Fruit fly (Drosophila melanogaster) whole organism, prepupa: ENCODE results near the gene CG11695.

Source experiments
- Blimp-1 ChIP-seq: fragments of 200-800 bp; sonication (Bioruptor generic); optimal IDR thresholded peaks from 3 replicates; lab custom pipeline; 2017; ENCODE audit warnings: missing biosample characterization, missing genetic modification characterization, mild to moderate bottlenecking, moderate library complexity, missing genetic modification reagents
- CG10669 ChIP-seq: fragments of 200-800 bp; sonication (Bioruptor generic); optimal IDR thresholded peaks from 3 replicates; lab custom pipeline; 2018; ENCODE audit warnings: missing biosample characterization, mild to moderate bottlenecking, missing genetic modification characterization, moderate library complexity
- CG11902 ChIP-seq: fragments of 200-800 bp; sonication (Bioruptor generic); optimal IDR thresholded peaks from 3 replicates; lab custom pipeline; 2016; ENCODE audit warnings: missing biosample characterization, missing genetic modification characterization
- CG15336 ChIP-seq: fragments of 200-800 bp; sonication (Bioruptor generic); IDR thresholded peaks from 2 replicates; pipeline ENCODE4 v1.3.6; 2022; ENCODE audit warnings: missing biosample characterization, missing genetic modification characterization
- CG1621 ChIP-seq: fragments of 200-800 bp; sonication (Bioruptor generic); optimal IDR thresholded peaks from 3 replicates; lab custom pipeline; 2018; ENCODE audit warnings: missing biosample characterization, mild to moderate bottlenecking, missing genetic modification characterization
- CG16779 ChIP-seq: fragments of 200-800 bp; sonication (Bioruptor generic); optimal IDR thresholded peaks from 3 replicates; lab custom pipeline; 2017; ENCODE audit warnings: missing biosample characterization, mild to moderate bottlenecking, missing genetic modification characterization
- CG3032 ChIP-seq: fragments of 200-800 bp; optimal IDR thresholded peaks from 2 replicates; lab custom pipeline; 2019; ENCODE audit warnings: missing biosample characterization, mild to moderate bottlenecking, missing genetic modification characterization, moderate library complexity
- CG32006 ChIP-seq: fragments of 200-800 bp; sonication (Bioruptor generic); optimal IDR thresholded peaks from 3 replicates; lab custom pipeline; 2017; ENCODE audit warnings: missing biosample characterization, mild to moderate bottlenecking, missing genetic modification characterization
- CG34406 ChIP-seq: fragments of 200-800 bp; sonication (Bioruptor generic); optimal IDR thresholded peaks from 3 replicates; lab custom pipeline; 2016; ENCODE audit warnings: missing biosample characterization, missing genetic modification characterization
- CG3919 ChIP-seq: fragments of 200-800 bp; sonication (Bioruptor generic); optimal IDR thresholded peaks from 3 replicates; lab custom pipeline; 2016; ENCODE audit warnings: missing biosample characterization, missing genetic modification characterization
- CG4318 ChIP-seq: fragments of 200-800 bp; sonication (Bioruptor generic); optimal IDR thresholded peaks from 3 replicates; lab custom pipeline; 2017; ENCODE audit warnings: missing biosample characterization, mild to moderate bottlenecking, missing genetic modification characterization
- CG6276 ChIP-seq: fragments of 200-800 bp; sonication (Bioruptor generic); optimal IDR thresholded peaks from 2 replicates; lab custom pipeline; 2017; ENCODE audit warnings: missing biosample characterization, mild to moderate bottlenecking, missing genetic modification characterization
- CG6792 ChIP-seq: fragments of 200-800 bp; sonication (Bioruptor generic); optimal IDR thresholded peaks from 3 replicates; lab custom pipeline; 2016; ENCODE audit warnings: missing biosample characterization, missing genetic modification characterization
- CG6808 ChIP-seq: fragments of 200-800 bp; sonication (Bioruptor generic); optimal IDR thresholded peaks from 3 replicates; lab custom pipeline; 2017; ENCODE audit warnings: missing biosample characterization, missing genetic modification characterization, mild to moderate bottlenecking, moderate library complexity, missing genetic modification reagents
- CG7368 ChIP-seq: fragments of 200-800 bp; sonication (Bioruptor generic); optimal IDR thresholded peaks from 3 replicates; lab custom pipeline; 2016; ENCODE audit warnings: missing biosample characterization, missing genetic modification characterization
- CG8119 ChIP-seq: fragments of 200-800 bp; sonication (Bioruptor generic); IDR thresholded peaks from 3 replicates; pipeline ENCODE4 v1.3.6; 2022; ENCODE audit warnings: missing biosample characterization, missing genetic modification characterization
- CG8319 ChIP-seq: fragments of 200-800 bp; sonication (Bioruptor generic); optimal IDR thresholded peaks from 3 replicates; lab custom pipeline; 2016; ENCODE audit warnings: missing biosample characterization, missing genetic modification characterization
- CG8632 ChIP-seq: fragments of 200-800 bp; sonication (Bioruptor generic); optimal IDR thresholded peaks from 3 replicates; lab custom pipeline; 2016; ENCODE audit warnings: missing biosample characterization, missing genetic modification characterization
- CG9139 ChIP-seq: fragments of 200-800 bp; sonication (Bioruptor generic); optimal IDR thresholded peaks from 3 replicates; lab custom pipeline; 2017; ENCODE audit warnings: missing biosample characterization, mild to moderate bottlenecking, missing genetic modification characterization
- Eip75B ChIP-seq: fragments of 200-800 bp; sonication (Bioruptor generic); optimal IDR thresholded peaks from 3 replicates; lab custom pipeline; 2016; ENCODE audit warnings: missing biosample characterization, missing genetic modification characterization
- Eip78C ChIP-seq: fragments of 200-800 bp; sonication (Bioruptor generic); peaks from one replicate; lab custom pipeline; 2016; ENCODE audit warnings: missing biosample characterization, missing genetic modification characterization
- Eip93F ChIP-seq: fragments of 200-800 bp; sonication (Bioruptor generic); optimal IDR thresholded peaks from 2 replicates; lab custom pipeline; 2016; ENCODE audit warnings: missing biosample characterization, mild to moderate bottlenecking, missing genetic modification characterization
- Ets96B ChIP-seq: fragments of 200-800 bp; optimal IDR thresholded peaks from 2 replicates; lab custom pipeline; 2019; ENCODE audit warnings: missing biosample characterization, mild to moderate bottlenecking, missing genetic modification characterization, moderate library complexity
- Gug ChIP-seq: fragments of 200-800 bp; sonication (Bioruptor generic); IDR thresholded peaks from 2 replicates; pipeline ENCODE4 v1.3.6; 2022; ENCODE audit warnings: missing biosample characterization, missing genetic modification characterization
- Hr38 ChIP-seq: sonication (Bioruptor generic); optimal IDR thresholded peaks from 2 replicates; lab custom pipeline; 2016; ENCODE audit warnings: missing biosample characterization, missing genetic modification characterization
- Hr39 ChIP-seq: fragments of 200-800 bp; sonication (Bioruptor generic); optimal IDR thresholded peaks from 2 replicates; lab custom pipeline; 2016; ENCODE audit warnings: missing biosample characterization, missing genetic modification characterization
- Hr4 ChIP-seq: fragments of 200-800 bp; sonication (Bioruptor generic); optimal IDR thresholded peaks from 3 replicates; lab custom pipeline; 2016; ENCODE audit warnings: missing biosample characterization, missing genetic modification characterization
- Smox ChIP-seq: fragments of 200-800 bp; sonication (Bioruptor generic); optimal IDR thresholded peaks from 3 replicates; lab custom pipeline; 2016; ENCODE audit warnings: missing biosample characterization, missing genetic modification characterization
- Sox14 ChIP-seq: fragments of 200-800 bp; sonication (Bioruptor generic); optimal IDR thresholded peaks from 3 replicates; lab custom pipeline; 2016; ENCODE audit warnings: missing biosample characterization, missing genetic modification characterization
- Sox15 ChIP-seq: fragments of 200-800 bp; sonication (Bioruptor generic); optimal IDR thresholded peaks from 3 replicates; lab custom pipeline; 2016; ENCODE audit warnings: missing biosample characterization, missing genetic modification characterization
- achi ChIP-seq: fragments of 200-800 bp; sonication (Bioruptor generic); optimal IDR thresholded peaks from 3 replicates; lab custom pipeline; 2016; ENCODE audit warnings: missing biosample characterization, missing genetic modification characterization
- acj6 ChIP-seq: fragments of 200-800 bp; sonication (Bioruptor generic); optimal IDR thresholded peaks from 3 replicates; lab custom pipeline; 2016; ENCODE audit warnings: missing biosample characterization, missing genetic modification characterization
- cyc ChIP-seq: fragments of 200-800 bp; sonication (Bioruptor generic); optimal IDR thresholded peaks from 3 replicates; lab custom pipeline; 2016; ENCODE audit warnings: missing biosample characterization, missing genetic modification characterization
- dsx ChIP-seq: fragments of 200-800 bp; optimal IDR thresholded peaks from 3 replicates; lab custom pipeline; 2019; ENCODE audit warnings: missing biosample characterization, mild to moderate bottlenecking, missing genetic modification characterization, moderate library complexity; ENCODE audit not compliant: poor library complexity, severe bottlenecking
- esn ChIP-seq: fragments of 200-800 bp; sonication (Bioruptor generic); optimal IDR thresholded peaks from 2 replicates; lab custom pipeline; 2016; ENCODE audit warnings: missing biosample characterization, mild to moderate bottlenecking, missing genetic modification characterization, moderate library complexity
- fd59A ChIP-seq: fragments of 200-800 bp; sonication (Bioruptor generic); optimal IDR thresholded peaks from 2 replicates; lab custom pipeline; 2017; ENCODE audit warnings: missing biosample characterization, mild to moderate bottlenecking, missing genetic modification characterization, missing genetic modification reagents
- fd85E ChIP-seq: fragments of 200-800 bp; sonication (Bioruptor generic); optimal IDR thresholded peaks from 3 replicates; lab custom pipeline; 2016; ENCODE audit warnings: missing biosample characterization, missing genetic modification characterization
- lz ChIP-seq: fragments of 200-800 bp; sonication (Bioruptor generic); optimal IDR thresholded peaks from 3 replicates; lab custom pipeline; 2016; ENCODE audit warnings: missing biosample characterization, missing genetic modification characterization
- net ChIP-seq: fragments of 200-800 bp; sonication (Bioruptor generic); optimal IDR thresholded peaks from 3 replicates; lab custom pipeline; 2016; ENCODE audit warnings: missing biosample characterization, missing genetic modification characterization
- salr ChIP-seq, 2 experiments: fragments of 200-800 bp; sonication (Bioruptor generic); optimal IDR thresholded peaks; 3 replicates each; lab custom pipeline; 2016 to 2018; ENCODE audit warnings: missing biosample characterization in 2 of 2, missing genetic modification characterization in 2 of 2, mild to moderate bottlenecking in 1 of 2
- spab ChIP-seq: fragments of 200-800 bp; sonication (Bioruptor generic); optimal IDR thresholded peaks from 2 replicates; lab custom pipeline; 2017; ENCODE audit warnings: missing biosample characterization, mild to moderate bottlenecking, missing genetic modification characterization, missing genetic modification reagents
- ss ChIP-seq, 2 experiments: fragments of 200-800 bp; sonication (Bioruptor generic); optimal IDR thresholded peaks; 2 replicates in 1 of 2; 3 replicates in 1 of 2; lab custom pipeline; 2017 to 2018; ENCODE audit warnings: mild to moderate bottlenecking in 2 of 2, missing biosample characterization in 2 of 2, missing genetic modification characterization in 2 of 2, moderate library complexity in 1 of 2
- svp ChIP-seq: fragments of 200-800 bp; sonication (Bioruptor generic); peaks from one replicate; lab custom pipeline; 2016; ENCODE audit warnings: missing biosample characterization, missing genetic modification characterization
- topi ChIP-seq: fragments of 200-800 bp; sonication (Bioruptor generic); optimal IDR thresholded peaks from 3 replicates; lab custom pipeline; 2016; ENCODE audit warnings: missing biosample characterization, missing genetic modification characterization
- vri ChIP-seq: fragments of 200-800 bp; sonication (Bioruptor generic); optimal IDR thresholded peaks from 3 replicates; lab custom pipeline; 2016; ENCODE audit warnings: missing biosample characterization, mild to moderate bottlenecking, missing genetic modification characterization

The CG11695 gene

DNA sequence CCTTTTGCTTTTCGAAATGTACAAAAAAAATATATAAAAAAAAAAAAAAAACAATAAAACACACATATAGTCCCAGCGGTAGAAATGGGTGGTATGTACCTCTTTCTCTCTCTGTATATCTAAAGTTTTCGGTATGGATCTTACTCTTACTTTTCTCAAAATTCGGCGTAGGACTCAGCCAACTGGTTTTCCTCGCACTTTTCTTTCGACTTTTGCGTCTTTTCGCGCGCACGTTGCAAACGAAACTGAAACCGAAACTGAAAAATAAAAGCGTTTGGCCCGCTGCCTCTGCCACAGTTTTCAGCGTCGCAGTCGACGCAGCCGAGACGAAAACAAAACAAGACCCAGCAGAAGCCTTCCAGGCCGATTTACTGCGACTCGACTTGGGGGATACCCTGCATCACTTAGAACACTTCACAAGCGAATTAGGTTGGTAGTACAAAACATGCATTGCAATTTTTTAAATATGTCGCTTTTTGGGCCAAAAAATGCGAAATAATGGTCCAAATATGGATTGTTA, 18.2 kb upstream of the CG11695 start, which contains the start of gene CG1572 (continued):
- TF ChIP-seq Eip93F (GFP tag; lab: Kevin White, UChicago) (peak; percentile 16), spab (GFP tag; lab: Kevin White, UChicago) (no peak), vri (GFP tag; lab: Kevin White, UChicago) (peak; percentile 69), svp (GFP tag; lab: Kevin White, UChicago) (peak; percentile 67), Blimp-1 (GFP tag; lab: Kevin White, UChicago) (peak; percentile 95), CG1621 (no peak), fd59A (GFP tag; lab: Kevin White, UChicago) (no peak), Gug (GFP tag; lab: Robert Waterston, UW) (no peak)

DNA sequence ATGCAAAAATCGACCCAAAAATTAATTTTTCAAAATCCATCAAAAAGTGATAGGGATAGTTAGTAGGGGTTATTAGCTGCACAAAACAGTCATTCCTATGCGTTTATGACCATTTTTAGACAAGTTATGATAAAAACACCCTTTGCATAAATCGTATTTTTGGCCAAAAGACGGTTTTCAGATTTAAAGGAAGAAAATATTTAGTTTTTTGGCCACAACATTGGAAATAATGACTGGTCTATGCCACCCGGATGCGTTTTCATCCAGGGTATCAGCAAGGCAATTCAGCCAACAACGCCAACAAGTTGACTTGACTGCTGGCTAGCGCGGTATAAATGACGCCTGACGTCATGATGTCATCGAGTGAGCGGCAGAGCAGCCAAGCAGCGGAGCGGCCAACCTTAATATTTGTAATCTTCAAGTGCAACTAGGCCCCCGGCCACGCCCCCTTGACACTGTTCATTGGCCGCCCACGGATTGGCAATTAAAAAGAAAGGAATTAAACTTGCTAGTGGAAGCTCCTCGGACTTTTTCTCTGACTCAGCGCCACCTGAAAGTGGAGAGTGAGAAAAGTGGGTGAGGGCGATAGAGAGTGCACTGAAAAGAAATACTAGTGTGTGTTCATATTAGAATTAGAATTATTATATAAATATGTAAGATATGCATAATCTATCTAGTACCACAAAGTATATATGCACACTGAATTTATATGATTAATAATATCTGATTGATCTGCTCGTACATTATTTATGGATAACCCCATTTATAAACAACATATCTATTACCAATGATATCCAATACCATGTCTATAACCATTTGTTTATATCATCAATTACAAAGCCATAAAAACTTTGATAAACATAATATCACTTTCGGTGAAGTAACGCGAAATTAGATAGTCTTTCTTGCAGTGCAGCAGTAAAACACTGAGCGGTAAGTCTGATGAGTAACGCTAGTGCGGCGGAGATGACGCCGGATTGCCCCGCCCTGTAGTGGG, 16.7 kb upstream of the CG11695 start:
- peak; percentile 50 for TF ChIP-seq fd85E
- peak; percentile 86 for TF ChIP-seq Hr4 (GFP tag; lab: Kevin White, UChicago)
- TF ChIP-seq salr (GFP tag; optimal IDR thresholded peaks at IDR 0.05; lab: Kevin White, UChicago), result peak; percentile 2 to 91
- TF ChIP-seq cyc (GFP tag; lab: Kevin White, UChicago), result peak; percentile 63
- TF ChIP-seq Blimp-1 (GFP tag; lab: Kevin White, UChicago), result peak; percentile 65
- TF ChIP-seq CG6792 (GFP tag; lab: Kevin White, UChicago), result peak; percentile 81
- TF ChIP-seq Eip75B (GFP tag; lab: Kevin White, UChicago), result peak; percentile 64
- TF ChIP-seq fd59A (GFP tag; lab: Kevin White, UChicago), result peak; percentile 76
- TF ChIP-seq CG4318 (GFP tag; lab: Kevin White, UChicago), result peak; percentile 85
- peak; percentile 86 for TF ChIP-seq CG3032 (tag; lab: Kevin White, UChicago)
- TF ChIP-seq CG1621, result peak; percentile 63
- peak; percentile 61 for TF ChIP-seq Smox (GFP tag; lab: Kevin White, UChicago)
- peak; percentile 86 for TF ChIP-seq CG15336 (GFP tag; lab: Robert Waterston, UW)
- peak; percentile 60 for TF ChIP-seq CG11902
- peak; percentile 74 for TF ChIP-seq CG7368 (GFP tag; lab: Kevin White, UChicago)
- peak; percentile 51 for TF ChIP-seq Hr39 (GFP tag; lab: Kevin White, UChicago)
- TF ChIP-seq CG9139, result peak; percentile 70
- peak; percentile 85 for TF ChIP-seq CG6808 (GFP tag; lab: Kevin White, UChicago)
- TF ChIP-seq CG6276 (GFP tag; lab: Kevin White, UChicago), result peak; percentile 87
- peak; percentile 95 for TF ChIP-seq CG32006 (GFP tag; lab: Kevin White, UChicago)
- peak; percentile 73 for TF ChIP-seq Sox15 (GFP tag; lab: Kevin White, UChicago)
- peak; percentile 64 for TF ChIP-seq lz (GFP tag; lab: Kevin White, UChicago)
- peak; percentile 76 for TF ChIP-seq spab (GFP tag; lab: Kevin White, UChicago)
- TF ChIP-seq CG16779 (tag; lab: Kevin White, UChicago), result peak; percentile 76
- peak; percentile 60 for TF ChIP-seq Sox14 (GFP tag; lab: Kevin White, UChicago)
- TF ChIP-seq ss (GFP tag; optimal IDR thresholded peaks at IDR 0.05; lab: Kevin White, UChicago), result peak; percentile 71 to 88
- peak; percentile 92 for TF ChIP-seq Eip78C (GFP tag; lab: Kevin White, UChicago)
- peak; percentile 85 for TF ChIP-seq CG3919 (GFP tag; lab: Kevin White, UChicago)
- peak; percentile 87 for TF ChIP-seq net (GFP tag; lab: Kevin White, UChicago)
- peak; percentile 82 for TF ChIP-seq Ets96B
- TF ChIP-seq CG34406 (GFP tag; lab: Kevin White, UChicago), result peak; percentile 88
- peak; percentile 69 for TF ChIP-seq topi (GFP tag; lab: Kevin White, UChicago)
- peak; percentile 10 for TF ChIP-seq Eip93F (GFP tag; lab: Kevin White, UChicago)
- TF ChIP-seq svp (GFP tag; lab: Kevin White, UChicago), result peak; percentile 58
- peak; percentile 87 for TF ChIP-seq CG8119 (GFP tag; lab: Robert Waterston, UW)
- peak; percentile 82 for TF ChIP-seq CG10669 (GFP tag; lab: Kevin White, UChicago)
- peak; percentile 86 for TF ChIP-seq achi (GFP tag; lab: Kevin White, UChicago)
- peak; percentile 85 for TF ChIP-seq acj6 (GFP tag; lab: Kevin White, UChicago)
- TF ChIP-seq esn, result peak; percentile 81
- peak; percentile 57 for TF ChIP-seq CG8319 (GFP tag; lab: Kevin White, UChicago)
- TF ChIP-seq Hr38 (GFP tag; lab: Kevin White, UChicago), result no peak
- TF ChIP-seq dsx (GFP tag; lab: Kevin White, UChicago), result peak; percentile 77
- peak; percentile 86 for TF ChIP-seq CG8632
